Fruit fly (Drosophila melanogaster): ENCODE measurements around the gene Swip-1.

Swip-1 gene

dm6 chr2L:18987078-18987895 lies at the start of gene Swip-1, which contains the start of gene EMC5:
Gene Swip-1, minus strand, starts transcription at chr2L:18987280.
Gene EMC5, plus strand, starts transcription at chr2L:18987707.
- TF ChIP-seq CG8159 (tag; optimal IDR thresholded peaks at IDR 0.05) (peak; percentile 68), rn (GFP tag; IDR thresholded peaks at IDR 0.05) (0 out of 2 replicates have a peak, but pooled peaks have one; percentile 9), CG13204 (GFP tag; optimal IDR thresholded peaks at IDR 0.05) (no peak), CG15710 (tag; optimal IDR thresholded peaks at IDR 0.05) (peak; percentile 61), CG8301 (tag; optimal IDR thresholded peaks at IDR 0.05) (no peak), CG9948 (tag; optimal IDR thresholded peaks at IDR 0.05) (peak; percentile 31), EcR (GFP tag; optimal IDR thresholded peaks at IDR 0.05) (no peak), Pif1A (GFP tag; optimal IDR thresholded peaks at IDR 0.05) (peak; percentile 23), CG32121 (GFP tag; IDR thresholded peaks at IDR 0.05) (no peak; the same call in 1 of the 2 replicates), CG17806 (tag; optimal IDR thresholded peaks at IDR 0.05) (peak; percentile 32), CG4496 (GFP tag; IDR thresholded peaks at IDR 0.05) (peak; percentile 39; the same call in 1 of the 3 replicates), CG10348 (GFP tag; IDR thresholded peaks at IDR 0.05) (no peak), Pif1B (GFP tag; optimal IDR thresholded peaks at IDR 0.05) (peak; percentile 2), CG34367 (tag; optimal IDR thresholded peaks at IDR 0.05) (peak; percentile 31), CG14655 (GFP tag; optimal IDR thresholded peaks at IDR 0.05) (peak; percentile 50), Snoo (tag; optimal IDR thresholded peaks at IDR 0.05) (no peak), D1 (tag; optimal IDR thresholded peaks at IDR 0.05) (peak; percentile 16), fd96Ca (GFP tag; IDR thresholded peaks at IDR 0.05) (0 out of 3 replicates have a peak, but pooled peaks have one; percentile 36), Ets98B (GFP tag; IDR thresholded peaks at IDR 0.05) (peak; percentile 38; the same call in 1 of the 2 replicates)

- TF ChIP-seq CG34367 (tag; optimal IDR thresholded peaks at IDR 0.05): no peak
- TF ChIP-seq CG8159 (tag; optimal IDR thresholded peaks at IDR 0.05): no peak
- TF ChIP-seq CG8301 (tag; optimal IDR thresholded peaks at IDR 0.05): peak; percentile 27
- peak; percentile 20; the same call in 1 of the 2 replicates for TF ChIP-seq Ets98B (GFP tag; IDR thresholded peaks at IDR 0.05)
- no peak for TF ChIP-seq CG14655 (GFP tag; optimal IDR thresholded peaks at IDR 0.05)
- TF ChIP-seq CG10348 (GFP tag; IDR thresholded peaks at IDR 0.05): no peak
- no peak for TF ChIP-seq Snoo (tag; optimal IDR thresholded peaks at IDR 0.05)
- TF ChIP-seq gl (tag; optimal IDR thresholded peaks at IDR 0.05): no peak
- TF ChIP-seq CG9948 (tag; optimal IDR thresholded peaks at IDR 0.05): peak; percentile 18
- TF ChIP-seq EcR (GFP tag; optimal IDR thresholded peaks at IDR 0.05): no peak
- no peak for TF ChIP-seq rn (GFP tag; IDR thresholded peaks at IDR 0.05)
- TF ChIP-seq CG32121 (GFP tag; IDR thresholded peaks at IDR 0.05): peak; percentile 47; the same call in 1 of the 2 replicates
- no peak for TF ChIP-seq CG17806 (tag; optimal IDR thresholded peaks at IDR 0.05)
- TF ChIP-seq fd96Ca (GFP tag; IDR thresholded peaks at IDR 0.05): no peak
- TF ChIP-seq Pif1A (GFP tag; optimal IDR thresholded peaks at IDR 0.05): no peak
- peak; percentile 47; the same call in 2 of the 3 replicates for TF ChIP-seq CG4496 (GFP tag; IDR thresholded peaks at IDR 0.05)
- no peak for TF ChIP-seq D1 (tag; optimal IDR thresholded peaks at IDR 0.05)
- no peak for TF ChIP-seq Pif1B (GFP tag; optimal IDR thresholded peaks at IDR 0.05)
- no peak for TF ChIP-seq CG15710 (tag; optimal IDR thresholded peaks at IDR 0.05)
- TF ChIP-seq CG12605 (GFP tag; IDR thresholded peaks at IDR 0.05): no peak
- peak; percentile 86 for TF ChIP-seq CG13204 (GFP tag; optimal IDR thresholded peaks at IDR 0.05)
Measured at dm6 chr2L:19036105-19036714, 49.1 kb upstream of the Swip-1 start.

dm6 chr2L:19035013-19035412 lies 47.9 kb upstream of the Swip-1 start:
- no peak for TF ChIP-seq CG14655 (GFP tag; optimal IDR thresholded peaks at IDR 0.05)
- peak; percentile 15 for TF ChIP-seq Pif1B (GFP tag; optimal IDR thresholded peaks at IDR 0.05)

- no peak for TF ChIP-seq CG14655 (GFP tag; optimal IDR thresholded peaks at IDR 0.05)
Measured at dm6 chr2L:19034213-19034929, 47.3 kb upstream of the Swip-1 start, which contains the start of the genes mib2 and CG31800. Gene mib2, plus strand, starts transcription at chr2L:19034444. Gene CG31800, minus strand, starts transcription at chr2L:19034576.

dm6 chr2L:19033288-19033687 lies 46.2 kb upstream of the Swip-1 start, which contains the start of gene hook:
Gene hook, minus strand, starts transcription at chr2L:19033498.
- TF ChIP-seq CG32121 (GFP tag; IDR thresholded peaks at IDR 0.05) (no peak), CG4496 (GFP tag; IDR thresholded peaks at IDR 0.05) (no peak), fd96Ca (GFP tag; IDR thresholded peaks at IDR 0.05) (no peak), CG10348 (GFP tag; IDR thresholded peaks at IDR 0.05) (no peak), CG14655 (GFP tag; optimal IDR thresholded peaks at IDR 0.05) (no peak), Pif1B (GFP tag; optimal IDR thresholded peaks at IDR 0.05) (no peak), Pif1A (GFP tag; optimal IDR thresholded peaks at IDR 0.05) (no peak), Snoo (tag; optimal IDR thresholded peaks at IDR 0.05) (no peak), CG12605 (GFP tag; IDR thresholded peaks at IDR 0.05) (no peak), gl (tag; optimal IDR thresholded peaks at IDR 0.05) (no peak)
